Fruit fly (Drosophila melanogaster) whole organism, prepupa: ENCODE results near the gene CheB38c.
A peak's percentile ranks its signal among the peaks of the same experiment; 100 is the strongest.

ENCODE experiments used
- CG11762 ChIP-seq: fragments of 200-800 bp; sonication (Bioruptor generic); optimal IDR thresholded peaks from 3 replicates; lab custom pipeline; 2016; ENCODE audit warnings: missing biosample characterization, missing genetic modification characterization; ENCODE audit not compliant: insufficient read depth
- CG34406 ChIP-seq: fragments of 200-800 bp; sonication (Bioruptor generic); optimal IDR thresholded peaks from 3 replicates; lab custom pipeline; 2016; ENCODE audit warnings: missing biosample characterization, missing genetic modification characterization
- CG6163 ChIP-seq: fragments of 200-800 bp; sonication (Bioruptor generic); IDR thresholded peaks from 3 replicates; pipeline ENCODE4 v1.3.6; 2022; ENCODE audit warnings: missing biosample characterization, missing genetic modification characterization
- CG9139 ChIP-seq: fragments of 200-800 bp; sonication (Bioruptor generic); optimal IDR thresholded peaks from 3 replicates; lab custom pipeline; 2017; ENCODE audit warnings: missing biosample characterization, mild to moderate bottlenecking, missing genetic modification characterization
- Hr38 ChIP-seq: sonication (Bioruptor generic); optimal IDR thresholded peaks from 2 replicates; lab custom pipeline; 2016; ENCODE audit warnings: missing biosample characterization, missing genetic modification characterization
- dac ChIP-seq: fragments of 200-800 bp; sonication (Bioruptor generic); optimal IDR thresholded peaks from 2 replicates; lab custom pipeline; 2017; ENCODE audit warnings: missing biosample characterization, mild to moderate bottlenecking, missing genetic modification characterization
- fd59A ChIP-seq: fragments of 200-800 bp; sonication (Bioruptor generic); optimal IDR thresholded peaks from 2 replicates; lab custom pipeline; 2017; ENCODE audit warnings: missing biosample characterization, mild to moderate bottlenecking, missing genetic modification characterization, missing genetic modification reagents
- net ChIP-seq: fragments of 200-800 bp; sonication (Bioruptor generic); optimal IDR thresholded peaks from 3 replicates; lab custom pipeline; 2016; ENCODE audit warnings: missing biosample characterization, missing genetic modification characterization

The CheB38c gene

DNA sequence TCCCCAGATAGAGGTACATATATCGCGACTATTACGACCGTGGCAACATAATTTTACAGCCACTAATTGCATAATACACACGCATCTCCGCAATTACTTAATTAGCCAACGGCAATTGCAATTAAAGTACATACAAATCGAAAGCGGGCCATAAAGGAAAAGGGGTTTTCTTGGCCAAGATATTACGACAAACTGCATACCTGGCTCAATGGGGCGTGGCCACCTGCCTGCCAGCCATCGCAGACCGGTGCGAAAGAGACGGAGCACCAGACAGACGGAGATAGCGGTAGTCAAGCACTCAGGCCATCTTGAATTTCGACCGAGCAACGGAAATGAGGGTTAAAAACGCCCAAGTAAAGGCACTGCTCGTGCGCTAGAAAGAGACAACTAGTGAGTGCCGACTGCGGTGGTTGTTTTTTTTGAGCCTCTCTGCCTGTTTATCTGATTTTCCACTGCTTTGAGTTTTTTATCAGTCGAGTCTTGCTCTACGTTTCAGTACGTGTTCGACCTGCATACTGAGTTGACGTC lies 50.4 kb downstream of the CheB38c start, which contains the start of gene cad (continued):
- TF ChIP-seq CG11762: peak; percentile 51
- TF ChIP-seq CG34406 (GFP tag; lab: Kevin White, UChicago): peak; percentile 66
- TF ChIP-seq CG9139 (GFP tag; lab: Kevin White, UChicago): peak; percentile 51
- no peak for TF ChIP-seq fd59A
- TF ChIP-seq dac (GFP tag; lab: Kevin White, UChicago): no peak
- peak; percentile 86 for TF ChIP-seq CG6163 (GFP tag; lab: Robert Waterston, UW)
- TF ChIP-seq net: peak; percentile 25
- TF ChIP-seq Hr38: no peak
